Fruit fly (Drosophila melanogaster) whole organism, embryonic: ENCODE measurements around the gene CG1143.

Experiments
- Ada2b ChIP-seq: fragments of 200-800 bp; sonication (Bioruptor generic); IDR thresholded peaks from 2 replicates; pipeline ENCODE4 v1.3.6; 2022; ENCODE audit warnings: missing biosample characterization, missing genetic modification characterization
- CG10147 ChIP-seq: fragments of 200-800 bp; sonication (Bioruptor generic); optimal IDR thresholded peaks from 2 replicates; lab custom pipeline; 2019; ENCODE audit warnings: missing biosample characterization, mild to moderate bottlenecking, missing genetic modification characterization, moderate library complexity
- CG10267 ChIP-seq: fragments of 200-800 bp; sonication (Bioruptor generic); optimal IDR thresholded peaks from 2 replicates; lab custom pipeline; 2018; ENCODE audit warnings: missing biosample characterization, mild to moderate bottlenecking, missing genetic modification characterization, moderate library complexity
- CG13424 ChIP-seq: fragments of 200-800 bp; sonication (Bioruptor generic); optimal IDR thresholded peaks from 2 replicates; lab custom pipeline; 2019; ENCODE audit warnings: missing biosample characterization, mild to moderate bottlenecking, missing genetic modification characterization, moderate library complexity
- CG3847 ChIP-seq: fragments of 200-800 bp; sonication (Bioruptor generic); IDR thresholded peaks from 2 replicates; pipeline ENCODE4 v1.3.6; 2022; ENCODE audit warnings: missing biosample characterization, missing genetic modification characterization
- CG3995 ChIP-seq: fragments of 200-800 bp; sonication (Bioruptor generic); optimal IDR thresholded peaks from 3 replicates; lab custom pipeline; 2016; ENCODE audit warnings: missing biosample characterization, missing genetic modification characterization
- Eip74EF ChIP-seq, 2 experiments: fragments of 200-800 bp in 1 of 2; fragments of >200 bp in 1 of 2; sonication (Bioruptor generic) in 1 of 2; optimal IDR thresholded peaks; 2 replicates each; lab custom pipeline; 2017 to 2019; ENCODE audit warnings: missing biosample characterization in 2 of 2, missing genetic modification characterization in 2 of 2, mild to moderate bottlenecking in 1 of 2, moderate library complexity in 1 of 2
- HLH54F ChIP-seq: fragments of 200-800 bp; sonication (Bioruptor generic); optimal IDR thresholded peaks from 3 replicates; lab custom pipeline; 2016; ENCODE audit warnings: missing biosample characterization, missing genetic modification characterization
- MESR4 ChIP-seq: fragments of 200-800 bp; sonication (Bioruptor generic); optimal IDR thresholded peaks from 2 replicates; lab custom pipeline; 2018; ENCODE audit warnings: missing biosample characterization, mild to moderate bottlenecking, missing genetic modification characterization, moderate library complexity
- Mes4 ChIP-seq: fragments of 200-800 bp; sonication (Bioruptor generic); optimal IDR thresholded peaks from 2 replicates; lab custom pipeline; 2016; ENCODE audit warnings: missing biosample characterization, missing genetic modification characterization
- lilli ChIP-seq: fragments of 200-800 bp; sonication (Bioruptor generic); optimal IDR thresholded peaks from 3 replicates; lab custom pipeline; 2016; ENCODE audit warnings: missing biosample characterization, missing genetic modification characterization
- pho ChIP-seq: fragments of 200-800 bp; sonication (Bioruptor generic); optimal IDR thresholded peaks from 2 replicates; lab custom pipeline; 2016; ENCODE audit warnings: missing biosample characterization, missing genetic modification characterization
- vnd ChIP-seq: fragments of 200-800 bp; sonication (Bioruptor generic); IDR thresholded peaks from 3 replicates; pipeline ENCODE4 v1.3.6; 2022; ENCODE audit warnings: missing biosample characterization, missing genetic modification characterization; ENCODE audit not compliant: partially characterized antibody

DNA sequence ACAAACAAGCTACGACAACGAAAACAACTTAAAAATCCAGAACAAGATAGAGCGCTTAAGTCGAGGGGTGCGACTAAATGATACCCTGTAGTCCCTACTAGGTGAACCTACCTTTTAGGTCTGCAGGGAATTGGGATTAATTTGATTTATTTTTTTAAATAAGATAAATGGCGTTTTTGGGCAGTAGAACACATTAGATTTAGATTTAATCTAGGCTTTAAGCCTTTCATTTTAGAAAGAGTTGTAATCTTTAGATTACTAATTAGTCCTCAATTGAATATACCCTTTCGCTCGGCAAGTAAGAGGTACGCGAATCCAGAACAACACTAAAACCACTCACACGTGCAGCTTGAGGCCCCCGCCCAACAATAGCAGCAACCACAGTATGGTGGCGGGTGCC is 30.9 kb upstream of the CG1143 start:
- TF ChIP-seq HLH54F (GFP tag; lab: Kevin White, UChicago) = no peak
- no peak for TF ChIP-seq CG3847 (GFP tag; lab: Robert Waterston, UW)
- no peak for TF ChIP-seq Eip74EF (GFP tag; optimal IDR thresholded peaks at IDR 0.05; lab: Kevin White, UChicago)
- TF ChIP-seq lilli (GFP tag; lab: Kevin White, UChicago) = no peak
- TF ChIP-seq Mes4 (GFP tag; lab: Kevin White, UChicago) = no peak
- no peak for TF ChIP-seq CG3995 (GFP tag; lab: Kevin White, UChicago)
- TF ChIP-seq MESR4 = no peak
- TF ChIP-seq pho = no peak
- no peak for TF ChIP-seq Ada2b
- TF ChIP-seq vnd (GFP tag; lab: Robert Waterston, UW) = no peak
- no peak for TF ChIP-seq CG13424 (tag; lab: Kevin White, UChicago)
- no peak for TF ChIP-seq CG10267 (tag; lab: Kevin White, UChicago)
- TF ChIP-seq CG10147 (GFP tag; lab: Kevin White, UChicago) = no peak
